Worm (Caenorhabditis elegans): ENCODE results near the gene K03B4.2.
A peak's percentile ranks its signal among the peaks of the same experiment; 100 is the strongest.

K03B4.2 gene

ce11 chrV:4687944-4688505 lies at the start of gene K03B4.2:
Gene K03B4.2 (plus strand): TSS chrV:4687994.
- no peak for TF ChIP-seq fkh-2 (tag; optimal IDR thresholded peaks at IDR 0.05)
- TF ChIP-seq ama-1 (optimal IDR thresholded peaks at IDR 0.05), result peak; percentile 9
- no peak for TF ChIP-seq egl-5 (tag; optimal IDR thresholded peaks at IDR 0.05)

DNA sequence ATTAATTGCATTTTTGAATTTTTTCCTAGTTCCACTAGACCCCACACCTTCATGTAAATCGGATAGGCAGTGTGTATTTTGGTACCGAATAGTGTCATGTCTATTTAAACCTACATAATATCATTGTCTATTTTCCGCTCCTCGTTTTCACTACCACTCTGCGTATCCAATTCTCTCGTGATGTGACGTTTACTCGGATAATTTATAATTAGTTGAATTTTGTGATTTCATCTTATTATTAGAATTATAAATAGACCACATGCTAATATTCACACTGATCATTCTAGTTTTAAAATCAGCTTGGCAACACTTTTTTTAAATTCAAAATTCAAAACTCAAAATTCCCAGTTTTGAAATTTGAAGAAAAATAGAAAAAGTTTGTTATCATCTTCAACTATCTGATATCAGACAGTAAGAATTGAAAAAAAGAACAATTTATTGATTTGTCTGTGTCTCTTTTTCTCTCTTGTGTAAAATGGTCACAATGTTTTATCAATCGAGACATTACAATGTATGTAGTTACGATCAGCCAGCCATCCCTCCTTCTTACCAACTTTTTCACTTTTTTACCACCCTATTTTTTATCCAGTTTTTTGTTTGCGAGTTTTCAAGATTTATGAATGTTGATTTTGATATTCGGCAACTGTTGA lies 47.2 kb upstream of the K03B4.2 start:
- no peak for TF ChIP-seq skn-1 (tag; optimal IDR thresholded peaks at IDR 0.05)
- no peak for TF ChIP-seq ceh-82 (tag; optimal IDR thresholded peaks at IDR 0.05)
- TF ChIP-seq zag-1 (tag; optimal IDR thresholded peaks at IDR 0.05), result no peak
- peak; percentile 14 for TF ChIP-seq pha-4 (tag; optimal IDR thresholded peaks at IDR 0.05)
- TF ChIP-seq nhr-237 (tag; optimal IDR thresholded peaks at IDR 0.05), result no peak
- no peak for TF ChIP-seq elt-3 (tag; optimal IDR thresholded peaks at IDR 0.05)
- TF ChIP-seq fos-1 (tag; optimal IDR thresholded peaks at IDR 0.05), result no peak
- TF ChIP-seq hmg-11 (tag; optimal IDR thresholded peaks at IDR 0.05), result no peak
- no peak for TF ChIP-seq unc-62 (GFP tag; optimal IDR thresholded peaks at IDR 0.05)
- TF ChIP-seq elt-2 (tag; optimal IDR thresholded peaks at IDR 0.05), result peak; percentile 60
- peak; percentile 45 for TF ChIP-seq ceh-28 (tag; optimal IDR thresholded peaks at IDR 0.05)
- TF ChIP-seq nhr-77 (tag; optimal IDR thresholded peaks at IDR 0.05), result no peak
- TF ChIP-seq nhr-76 (tag; optimal IDR thresholded peaks at IDR 0.05), result no peak
- no peak for TF ChIP-seq nhr-67 (tag; optimal IDR thresholded peaks at IDR 0.05)
- TF ChIP-seq egl-27 (tag; optimal IDR thresholded peaks at IDR 0.05), result no peak
- TF ChIP-seq daf-12 (tag; optimal IDR thresholded peaks at IDR 0.05), result no peak
- no peak for TF ChIP-seq mml-1 (tag; optimal IDR thresholded peaks at IDR 0.05)
- TF ChIP-seq fkh-10 (GFP tag; optimal IDR thresholded peaks at IDR 0.05), result no peak

ce11 chrV:4642691-4643090 lies 45.1 kb upstream of the K03B4.2 start, which contains the start of gene soc-1:
Gene soc-1 (plus strand): TSS chrV:4642952.
- TF ChIP-seq ceh-28 (tag; optimal IDR thresholded peaks at IDR 0.05) (no peak), snpc-4 (tag; optimal IDR thresholded peaks at IDR 0.05) (no peak), aly-2 (tag; optimal IDR thresholded peaks at IDR 0.05) (no peak), hmg-11 (tag; optimal IDR thresholded peaks at IDR 0.05) (no peak), elt-2 (tag; optimal IDR thresholded peaks at IDR 0.05) (no peak), sea-2 (GFP tag; optimal IDR thresholded peaks at IDR 0.05) (no peak), R02D3.7 (tag; optimal IDR thresholded peaks at IDR 0.05) (no peak), ceh-82 (tag; optimal IDR thresholded peaks at IDR 0.05) (no peak), fkh-10 (GFP tag; optimal IDR thresholded peaks at IDR 0.05) (no peak), skn-1 (tag; optimal IDR thresholded peaks at IDR 0.05) (no peak)

- TF ChIP-seq ztf-11 (tag; optimal IDR thresholded peaks at IDR 0.05) (no peak), snpc-4 (tag; optimal IDR thresholded peaks at IDR 0.05) (no peak), ZK546.5 (tag; optimal IDR thresholded peaks at IDR 0.05) (no peak), elt-3 (tag; optimal IDR thresholded peaks at IDR 0.05) (peak in 1 of 3 experiments; percentile 74), nhr-25 (tag; optimal IDR thresholded peaks at IDR 0.05) (peak; percentile 23), nhr-43 (tag; optimal IDR thresholded peaks at IDR 0.05; ENCODE audit: poor library complexity, severe bottlenecking) (peak; percentile 79), ama-1 (optimal IDR thresholded peaks at IDR 0.05) (peak; percentile 79), mdl-1 (tag; optimal IDR thresholded peaks at IDR 0.05) (no peak), egl-5 (tag; optimal IDR thresholded peaks at IDR 0.05) (no peak)
Measured at ce11 chrV:4647279-4647819, 40.4 kb upstream of the K03B4.2 start.

DNA sequence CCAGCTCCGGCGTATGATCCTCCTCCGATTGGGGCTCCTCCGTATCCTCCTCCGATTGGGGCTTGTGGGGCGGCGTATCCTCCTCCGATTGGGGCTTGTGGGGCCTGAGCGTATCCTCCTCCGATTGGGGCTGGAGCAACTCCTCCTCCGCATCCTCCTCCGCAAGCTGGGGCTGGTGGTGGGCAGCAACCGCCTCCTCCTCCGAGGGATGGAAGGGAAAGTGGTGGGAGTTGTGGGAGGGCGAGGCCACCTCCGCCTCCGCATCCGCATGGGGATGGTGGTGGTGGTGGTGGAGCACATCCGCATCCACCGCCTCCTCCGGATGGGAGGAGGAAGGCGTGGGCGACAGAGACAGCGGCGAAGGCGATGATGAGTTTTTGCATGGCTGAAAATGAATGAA lies 39.9 kb upstream of the K03B4.2 start, which contains the start of gene F41F3.3:
F41F3.3 (minus strand) TSS at position 383 of the 400 bp plus-strand sequence.
- TF ChIP-seq nhr-23 (tag; optimal IDR thresholded peaks at IDR 0.05), result no peak
- TF ChIP-seq unc-62 (GFP tag; optimal IDR thresholded peaks at IDR 0.05), result no peak
- TF ChIP-seq ama-1 (optimal IDR thresholded peaks at IDR 0.05), result peak; percentile 66
- TF ChIP-seq fkh-10 (GFP tag; optimal IDR thresholded peaks at IDR 0.05), result no peak
- peak; percentile 76 for TF ChIP-seq nhr-25 (tag; optimal IDR thresholded peaks at IDR 0.05)
- peak; percentile 18 for TF ChIP-seq nfya-1 (tag; optimal IDR thresholded peaks at IDR 0.05; ENCODE audit: insufficient read depth)
- no peak for TF ChIP-seq ceh-16 (tag; optimal IDR thresholded peaks at IDR 0.05)
- no peak for TF ChIP-seq mml-1 (tag; optimal IDR thresholded peaks at IDR 0.05)
- TF ChIP-seq ztf-4 (tag; optimal IDR thresholded peaks at IDR 0.05), result no peak
- TF ChIP-seq ceh-9 (tag; optimal IDR thresholded peaks at IDR 0.05), result no peak
- no peak for TF ChIP-seq lin-39 (tag; optimal IDR thresholded peaks at IDR 0.05)
- TF ChIP-seq R02D3.7 (tag; optimal IDR thresholded peaks at IDR 0.05), result no peak
- no peak for TF ChIP-seq nhr-12 (tag; optimal IDR thresholded peaks at IDR 0.05)
- TF ChIP-seq sea-2 (GFP tag; optimal IDR thresholded peaks at IDR 0.05), result no peak
- TF ChIP-seq lsy-12 (tag; optimal IDR thresholded peaks at IDR 0.05), result peak; percentile 19
- TF ChIP-seq pha-4 (tag; optimal IDR thresholded peaks at IDR 0.05), result no peak
- no peak for TF ChIP-seq nhr-237 (tag; optimal IDR thresholded peaks at IDR 0.05)
- no peak for TF ChIP-seq hmg-11 (tag; optimal IDR thresholded peaks at IDR 0.05)
- TF ChIP-seq zag-1 (tag; optimal IDR thresholded peaks at IDR 0.05), result no peak
- no peak for TF ChIP-seq ZK546.5 (tag; optimal IDR thresholded peaks at IDR 0.05)
- TF ChIP-seq nhr-67 (tag; optimal IDR thresholded peaks at IDR 0.05), result no peak
- no peak for TF ChIP-seq nhr-28 (tag; optimal IDR thresholded peaks at IDR 0.05)
- no peak for TF ChIP-seq skn-1 (tag; optimal IDR thresholded peaks at IDR 0.05)
- TF ChIP-seq mdl-1 (tag; optimal IDR thresholded peaks at IDR 0.05), result no peak
- TF ChIP-seq ztf-11 (tag; optimal IDR thresholded peaks at IDR 0.05), result no peak
- TF ChIP-seq nhr-11 (tag; optimal IDR thresholded peaks at IDR 0.05), result no peak
- TF ChIP-seq egl-27 (tag; optimal IDR thresholded peaks at IDR 0.05), result no peak
- TF ChIP-seq jun-1 (tag; optimal IDR thresholded peaks at IDR 0.05), result no peak
- no peak for TF ChIP-seq nhr-77 (tag; optimal IDR thresholded peaks at IDR 0.05)

Measured in whole organism, L3 larva.